Fruit fly (Drosophila melanogaster) whole organism, adult: ENCODE results near the gene CG12783.

ENCODE experiments used
- CG11617 ChIP-seq: fragments of 200-800 bp; sonication (Bioruptor generic); optimal IDR thresholded peaks from 2 replicates; lab custom pipeline; 2017; ENCODE audit warnings: mild to moderate bottlenecking, missing biosample characterization, missing genetic modification reagents, missing genetic modification characterization
- CG12768 ChIP-seq: fragments of 200-800 bp; sonication (Bioruptor generic); optimal IDR thresholded peaks from 2 replicates; lab custom pipeline; 2017; ENCODE audit warnings: missing biosample characterization, missing genetic modification characterization, mild to moderate bottlenecking, moderate library complexity, missing genetic modification reagents
- CG14711 ChIP-seq: fragments of 200-800 bp; sonication (Bioruptor generic); optimal IDR thresholded peaks from 2 replicates; lab custom pipeline; 2018; ENCODE audit warnings: missing biosample characterization, mild to moderate bottlenecking, missing genetic modification characterization, moderate library complexity
- CG1620 ChIP-seq: fragments of 200-800 bp; sonication (Bioruptor generic); optimal IDR thresholded peaks from 2 replicates; lab custom pipeline; 2016; ENCODE audit warnings: missing biosample characterization, missing genetic modification characterization
- CG33017 ChIP-seq: fragments of 200-800 bp; sonication (Bioruptor generic); optimal IDR thresholded peaks from 2 replicates; lab custom pipeline; 2018; ENCODE audit warnings: missing biosample characterization, mild to moderate bottlenecking, missing genetic modification characterization, moderate library complexity
- CG5204 ChIP-seq: fragments of 200-800 bp; sonication (Bioruptor generic); optimal IDR thresholded peaks from 2 replicates; lab custom pipeline; 2016; ENCODE audit warnings: missing biosample characterization, missing genetic modification characterization
- CG7045 ChIP-seq: fragments of 200-800 bp; sonication (Bioruptor generic); optimal IDR thresholded peaks from 2 replicates; lab custom pipeline; 2017; ENCODE audit warnings: missing biosample characterization, mild to moderate bottlenecking, missing genetic modification characterization
- CG7101 ChIP-seq: fragments of 200-800 bp; sonication (Bioruptor generic); optimal IDR thresholded peaks from 2 replicates; lab custom pipeline; 2018; ENCODE audit warnings: missing biosample characterization, mild to moderate bottlenecking, missing genetic modification characterization, moderate library complexity
- Clk ChIP-seq: fragments of 200-800 bp; sonication (Bioruptor generic); optimal IDR thresholded peaks from 2 replicates; lab custom pipeline; 2017; ENCODE audit warnings: missing biosample characterization, missing genetic modification characterization
- Crg-1 ChIP-seq: fragments of 200-800 bp; sonication (Bioruptor generic); optimal IDR thresholded peaks from 2 replicates; lab custom pipeline; 2016; ENCODE audit warnings: missing biosample characterization, missing genetic modification characterization
- Hr96 ChIP-seq: fragments of 200-800 bp; sonication (Bioruptor generic); optimal IDR thresholded peaks from 2 replicates; lab custom pipeline; 2016; ENCODE audit warnings: missing biosample characterization, missing genetic modification characterization
- Mnt ChIP-seq: fragments of 200-800 bp; sonication (Bioruptor generic); optimal IDR thresholded peaks from 2 replicates; lab custom pipeline; 2016; ENCODE audit warnings: missing biosample characterization, mild to moderate bottlenecking, missing genetic modification characterization
- bab1 ChIP-seq: fragments of 200-800 bp; sonication (Bioruptor generic); optimal IDR thresholded peaks from 3 replicates; lab custom pipeline; 2019; ENCODE audit warnings: missing biosample characterization, mild to moderate bottlenecking, missing genetic modification characterization, moderate library complexity
- cic ChIP-seq: fragments of 200-800 bp; sonication (Bioruptor generic); optimal IDR thresholded peaks from 2 replicates; lab custom pipeline; 2017; ENCODE audit warnings: missing biosample characterization, mild to moderate bottlenecking, missing genetic modification characterization, moderate library complexity
- cnc ChIP-seq, 2 experiments: fragments of >200 bp; optimal IDR thresholded peaks; 2 replicates each; lab custom pipeline; 2017
- kay ChIP-seq: fragments of 200-800 bp; sonication (Bioruptor generic); peaks from one replicate; lab custom pipeline; 2016; ENCODE audit warnings: missing biosample characterization, missing genetic modification characterization, borderline replicate concordance
- ovo ChIP-seq: fragments of 200-800 bp; sonication (Bioruptor generic); optimal IDR thresholded peaks from 2 replicates; lab custom pipeline; 2016; ENCODE audit warnings: missing biosample characterization, missing genetic modification characterization
- pad ChIP-seq: fragments of 200-800 bp; sonication (Bioruptor generic); optimal IDR thresholded peaks from 3 replicates; lab custom pipeline; 2017; ENCODE audit warnings: missing biosample characterization, missing genetic modification characterization, mild to moderate bottlenecking, moderate library complexity, missing genetic modification reagents
- tj ChIP-seq: fragments of 200-800 bp; sonication (Bioruptor generic); optimal IDR thresholded peaks from 3 replicates; lab custom pipeline; 2017; ENCODE audit warnings: missing biosample characterization, mild to moderate bottlenecking, missing genetic modification characterization, moderate library complexity
- toe ChIP-seq: fragments of 200-800 bp; sonication (Bioruptor generic); optimal IDR thresholded peaks from 2 replicates; lab custom pipeline; 2016; ENCODE audit warnings: missing biosample characterization, missing genetic modification characterization

Gene CG12783

dm6 chr3R:16630564-16630963 lies 17.4 kb upstream of the CG12783 start:
- TF ChIP-seq bab1 (GFP tag; lab: Kevin White, UChicago), result no peak
- TF ChIP-seq cnc (optimal IDR thresholded peaks at IDR 0.05; lab: Kevin White, UChicago), result no peak
- no peak for TF ChIP-seq Clk (GFP tag; lab: Kevin White, UChicago)
- no peak for TF ChIP-seq Hr96
- no peak for TF ChIP-seq Mnt (GFP tag; lab: Kevin White, UChicago)
- TF ChIP-seq CG5204 (GFP tag; lab: Kevin White, UChicago), result no peak
- TF ChIP-seq tj (GFP tag; lab: Kevin White, UChicago), result no peak
- no peak for TF ChIP-seq CG33017
- no peak for TF ChIP-seq kay (GFP tag; lab: Kevin White, UChicago)
- no peak for TF ChIP-seq CG12768 (GFP tag; lab: Kevin White, UChicago)
- no peak for TF ChIP-seq pad (GFP tag; lab: Kevin White, UChicago)
- no peak for TF ChIP-seq Crg-1 (GFP tag; lab: Kevin White, UChicago)
- no peak for TF ChIP-seq CG7101
- TF ChIP-seq CG14711, result no peak
- no peak for TF ChIP-seq ovo (GFP tag; lab: Kevin White, UChicago)
- TF ChIP-seq cic (GFP tag; lab: Kevin White, UChicago), result no peak
- TF ChIP-seq CG11617, result no peak
- TF ChIP-seq CG7045, result no peak
- TF ChIP-seq toe (GFP tag; lab: Kevin White, UChicago), result no peak
- TF ChIP-seq CG1620 (GFP tag; lab: Kevin White, UChicago), result no peak

- TF ChIP-seq CG12768 (GFP tag; lab: Kevin White, UChicago) (no peak), cnc (optimal IDR thresholded peaks at IDR 0.05; lab: Kevin White, UChicago) (no peak), cic (GFP tag; lab: Kevin White, UChicago) (no peak), kay (GFP tag; lab: Kevin White, UChicago) (no peak), Clk (GFP tag; lab: Kevin White, UChicago) (no peak), CG5204 (GFP tag; lab: Kevin White, UChicago) (no peak), ovo (GFP tag; lab: Kevin White, UChicago) (no peak), Crg-1 (GFP tag; lab: Kevin White, UChicago) (no peak), bab1 (GFP tag; lab: Kevin White, UChicago) (no peak), CG7101 (no peak), toe (GFP tag; lab: Kevin White, UChicago) (no peak), Mnt (GFP tag; lab: Kevin White, UChicago) (no peak), CG1620 (GFP tag; lab: Kevin White, UChicago) (no peak), CG14711 (no peak), tj (GFP tag; lab: Kevin White, UChicago) (no peak), CG11617 (no peak), CG33017 (no peak), Hr96 (no peak), CG7045 (no peak)
Observed at dm6 chr3R:16626899-16627432, 13.8 kb upstream of the CG12783 start.

dm6 chr3R:16625844-16626430 lies 12.7 kb upstream of the CG12783 start:
- TF ChIP-seq cic (GFP tag; lab: Kevin White, UChicago) (no peak), kay (GFP tag; lab: Kevin White, UChicago) (peak; percentile 79), CG12768 (GFP tag; lab: Kevin White, UChicago) (no peak), ovo (GFP tag; lab: Kevin White, UChicago) (peak; percentile 12), toe (GFP tag; lab: Kevin White, UChicago) (no peak), tj (GFP tag; lab: Kevin White, UChicago) (peak; percentile 81), CG1620 (GFP tag; lab: Kevin White, UChicago) (no peak), Mnt (GFP tag; lab: Kevin White, UChicago) (no peak)

- TF ChIP-seq Crg-1 (GFP tag; lab: Kevin White, UChicago) (peak; percentile 1), kay (GFP tag; lab: Kevin White, UChicago) (peak; percentile 89), Mnt (GFP tag; lab: Kevin White, UChicago) (peak; percentile 32), CG1620 (GFP tag; lab: Kevin White, UChicago) (no peak), Hr96 (peak; percentile 2), cic (GFP tag; lab: Kevin White, UChicago) (no peak), CG11617 (no peak), CG12768 (GFP tag; lab: Kevin White, UChicago) (no peak)
Observed at dm6 chr3R:16624750-16625549, 11.8 kb upstream of the CG12783 start, which contains the start of gene Fas1. TSS of gene Fas1 (plus strand) at chr3R:16625238.

- TF ChIP-seq pad (GFP tag; lab: Kevin White, UChicago) (no peak), Hr96 (no peak), CG14711 (no peak), cnc (optimal IDR thresholded peaks at IDR 0.05; lab: Kevin White, UChicago) (no peak), CG1620 (GFP tag; lab: Kevin White, UChicago) (no peak), toe (GFP tag; lab: Kevin White, UChicago) (no peak), Crg-1 (GFP tag; lab: Kevin White, UChicago) (no peak), CG5204 (GFP tag; lab: Kevin White, UChicago) (no peak), ovo (GFP tag; lab: Kevin White, UChicago) (no peak), bab1 (GFP tag; lab: Kevin White, UChicago) (no peak)
Observed at dm6 chr3R:16624371-16624749, 11.2 kb upstream of the CG12783 start, which contains the start of gene Ccdc114. TSS of gene Ccdc114 (minus strand) at chr3R:16624717.
